Worm (Caenorhabditis elegans) whole organism, L3 larva: ENCODE results near the gene scav-5.

ENCODE experiments used
- ZK546.5 ChIP-seq: sonication (generic microtip); optimal IDR thresholded peaks from 2 replicates; lab custom pipeline; 2017; ENCODE audit warnings: missing biosample characterization, missing genetic modification characterization
- aly-2 ChIP-seq: fragments of 150-350 bp; optimal IDR thresholded peaks from 2 replicates; lab custom pipeline; 2014; ENCODE audit warnings: missing biosample characterization, missing genetic modification characterization
- ama-1 ChIP-seq: fragments of 150-350 bp; optimal IDR thresholded peaks from 2 replicates; lab custom pipeline; 2018
- ceh-16 ChIP-seq: sonication (generic microtip); optimal IDR thresholded peaks from 2 replicates; lab custom pipeline; 2017; ENCODE audit warnings: missing biosample characterization, missing genetic modification characterization
- ceh-28 ChIP-seq: fragments of 150-350 bp; optimal IDR thresholded peaks from 2 replicates; lab custom pipeline; 2014; ENCODE audit warnings: missing biosample characterization, missing genetic modification reagents, missing genetic modification characterization
- ceh-82 ChIP-seq: fragments of 150-350 bp; optimal IDR thresholded peaks from 2 replicates; lab custom pipeline; 2014; ENCODE audit warnings: missing biosample characterization, missing genetic modification characterization
- daf-12 ChIP-seq: fragments of 150-350 bp; optimal IDR thresholded peaks from 2 replicates; lab custom pipeline; 2014; ENCODE audit warnings: missing biosample characterization, missing genetic modification reagents, missing genetic modification characterization
- egl-27 ChIP-seq: sonication (generic microtip); optimal IDR thresholded peaks from 4 replicates; lab custom pipeline; 2017; ENCODE audit warnings: missing biosample characterization, missing genetic modification reagents, missing genetic modification characterization
- egl-5 ChIP-seq: fragments of 150-350 bp; optimal IDR thresholded peaks from 2 replicates; lab custom pipeline; 2017; ENCODE audit warnings: missing biosample characterization, missing genetic modification reagents, missing genetic modification characterization, inconsistent platforms
- elt-2 ChIP-seq: sonication (generic microtip); optimal IDR thresholded peaks from 2 replicates; lab custom pipeline; 2016; ENCODE audit warnings: missing genetic modification reagents, mild to moderate bottlenecking, missing genetic modification characterization, missing compliant biosample characterization
- eor-1 ChIP-seq, 2 experiments: fragments of 150-350 bp; optimal IDR thresholded peaks; 2 replicates each; lab custom pipeline; 2014 to 2018; ENCODE audit warnings: missing biosample characterization in 2 of 2, missing genetic modification characterization in 2 of 2
- fkh-10 ChIP-seq: sonication (generic microtip); optimal IDR thresholded peaks from 2 replicates; lab custom pipeline; 2017; ENCODE audit warnings: missing biosample characterization, missing genetic modification reagents, missing genetic modification characterization
- fkh-2 ChIP-seq: fragments of 150-350 bp; optimal IDR thresholded peaks from 2 replicates; lab custom pipeline; 2014; ENCODE audit warnings: missing biosample characterization, missing genetic modification reagents, missing genetic modification characterization
- fos-1 ChIP-seq: fragments of 150-350 bp; optimal IDR thresholded peaks from 2 replicates; lab custom pipeline; 2014; ENCODE audit warnings: missing biosample characterization, missing genetic modification characterization
- hmg-11 ChIP-seq: sonication (generic microtip); optimal IDR thresholded peaks from 2 replicates; lab custom pipeline; 2016; ENCODE audit warnings: missing genetic modification characterization, missing compliant biosample characterization
- jun-1 ChIP-seq: fragments of 150-350 bp; optimal IDR thresholded peaks from 2 replicates; lab custom pipeline; 2014; ENCODE audit warnings: missing biosample characterization, missing genetic modification reagents, missing genetic modification characterization
- lin-39 ChIP-seq: fragments of 150-350 bp; optimal IDR thresholded peaks from 2 replicates; lab custom pipeline; 2018; ENCODE audit warnings: missing biosample characterization, missing genetic modification reagents, missing genetic modification characterization
- lsy-12 ChIP-seq: sonication (generic microtip); optimal IDR thresholded peaks from 2 replicates; lab custom pipeline; 2016; ENCODE audit warnings: mild to moderate bottlenecking, missing genetic modification characterization, missing compliant biosample characterization
- mml-1 ChIP-seq: fragments of 150-350 bp; sonication (generic microtip); optimal IDR thresholded peaks from 3 replicates; lab custom pipeline; 2014; ENCODE audit warnings: missing biosample characterization, missing genetic modification characterization
- nfya-1 ChIP-seq: sonication (generic microtip); optimal IDR thresholded peaks from 2 replicates; lab custom pipeline; 2017; ENCODE audit warnings: missing genetic modification characterization, mild to moderate bottlenecking, missing compliant biosample characterization, antibody characterized with exemption, moderate library complexity; ENCODE audit not compliant: insufficient read depth
- nhr-12 ChIP-seq: fragments of 150-350 bp; optimal IDR thresholded peaks from 2 replicates; lab custom pipeline; 2014; ENCODE audit warnings: missing biosample characterization, missing genetic modification characterization
- nhr-23 ChIP-seq: fragments of 150-350 bp; optimal IDR thresholded peaks from 2 replicates; lab custom pipeline; 2014; ENCODE audit warnings: missing biosample characterization, missing genetic modification reagents, missing genetic modification characterization
- nhr-237 ChIP-seq: fragments of 150-350 bp; optimal IDR thresholded peaks from 2 replicates; lab custom pipeline; 2014; ENCODE audit warnings: missing biosample characterization, missing genetic modification characterization
- nhr-25 ChIP-seq: sonication (generic microtip); optimal IDR thresholded peaks from 2 replicates; lab custom pipeline; 2017; ENCODE audit warnings: missing biosample characterization, missing genetic modification characterization
- nhr-28 ChIP-seq: fragments of 150-350 bp; optimal IDR thresholded peaks from 2 replicates; lab custom pipeline; 2014; ENCODE audit warnings: missing biosample characterization, missing genetic modification characterization
- nhr-43 ChIP-seq: sonication (generic microtip); optimal IDR thresholded peaks from 2 replicates; lab custom pipeline; 2016; ENCODE audit warnings: mild to moderate bottlenecking, missing genetic modification characterization, missing compliant biosample characterization; ENCODE audit not compliant: poor library complexity, severe bottlenecking
- nhr-67 ChIP-seq: fragments of 150-350 bp; optimal IDR thresholded peaks from 2 replicates; lab custom pipeline; 2014; ENCODE audit warnings: missing biosample characterization, missing genetic modification characterization
- nhr-76 ChIP-seq: fragments of 150-350 bp; sonication (generic microtip); optimal IDR thresholded peaks from 5 replicates; lab custom pipeline; 2014; ENCODE audit warnings: missing biosample characterization, missing genetic modification characterization
- nhr-77 ChIP-seq: fragments of 150-350 bp; optimal IDR thresholded peaks from 2 replicates; lab custom pipeline; 2014; ENCODE audit warnings: missing biosample characterization, missing genetic modification characterization
- pha-4 ChIP-seq: fragments of 150-350 bp; optimal IDR thresholded peaks from 2 replicates; lab custom pipeline; 2014; ENCODE audit warnings: missing biosample characterization, missing genetic modification reagents, missing genetic modification characterization
- pqm-1 ChIP-seq: fragments of 150-350 bp; optimal IDR thresholded peaks from 2 replicates; lab custom pipeline; 2017; ENCODE audit warnings: missing biosample characterization, missing genetic modification characterization, inconsistent platforms
- sea-2 ChIP-seq: fragments of 150-350 bp; sonication (generic microtip); optimal IDR thresholded peaks from 4 replicates; lab custom pipeline; 2014; ENCODE audit warnings: missing biosample characterization, missing genetic modification reagents, missing genetic modification characterization
- skn-1 ChIP-seq: fragments of 150-350 bp; optimal IDR thresholded peaks from 2 replicates; lab custom pipeline; 2014; ENCODE audit warnings: missing biosample characterization, missing genetic modification characterization
- snpc-4 ChIP-seq: fragments of 150-350 bp; optimal IDR thresholded peaks from 2 replicates; lab custom pipeline; 2014; ENCODE audit warnings: missing biosample characterization, missing genetic modification characterization
- tbx-2 ChIP-seq: sonication (generic microtip); optimal IDR thresholded peaks from 2 replicates; lab custom pipeline; 2016; ENCODE audit warnings: mild to moderate bottlenecking, missing genetic modification characterization, missing compliant biosample characterization
- unc-39 ChIP-seq: sonication (generic microtip); optimal IDR thresholded peaks from 4 replicates; lab custom pipeline; 2017; ENCODE audit warnings: missing biosample characterization, missing genetic modification characterization
- unc-62 ChIP-seq: fragments of 150-350 bp; sonication (generic microtip); optimal IDR thresholded peaks from 4 replicates; lab custom pipeline; 2014; ENCODE audit warnings: missing biosample characterization, missing genetic modification reagents, missing genetic modification characterization
- ztf-11 ChIP-seq: fragments of 150-350 bp; optimal IDR thresholded peaks from 2 replicates; lab custom pipeline; 2014; ENCODE audit warnings: missing biosample characterization, missing genetic modification characterization
- ztf-4 ChIP-seq: fragments of 150-350 bp; optimal IDR thresholded peaks from 2 replicates; lab custom pipeline; 2014; ENCODE audit warnings: missing biosample characterization, missing genetic modification characterization

Gene scav-5

ce11 chrX:9882572-9882971, 24.4 kb downstream of the scav-5 start:
- TF ChIP-seq ceh-28 (tag; lab: Kevin White, UChicago) (no peak), eor-1 (tag; optimal IDR thresholded peaks at IDR 0.05; lab: Kevin White, UChicago) (no peak), nhr-77 (tag; lab: Kevin White, UChicago) (no peak), elt-2 (tag; lab: Kevin White, UChicago) (peak; percentile 83)

- TF ChIP-seq aly-2 (no peak), lsy-12 (no peak), ceh-82 (tag; lab: Kevin White, UChicago) (no peak), snpc-4 (no peak), egl-5 (no peak), ztf-4 (tag; lab: Kevin White, UChicago) (no peak), elt-2 (tag; lab: Kevin White, UChicago) (no peak), tbx-2 (no peak), fkh-10 (no peak)
These were observed 25.7 kb downstream of the scav-5 start, which contains the start of gene mrp-4 for ce11 chrX:9883837-9884324. TSS of gene mrp-4 (plus strand) at chrX:9884274.

ce11 chrX:9892323-9892722, 34.2 kb downstream of the scav-5 start, which contains the start of gene F21G4.1:
TSS of gene F21G4.1 (minus strand) at chrX:9892328.
- peak; percentile 57 for TF ChIP-seq elt-2 (tag; lab: Kevin White, UChicago)
- peak; percentile 91 for TF ChIP-seq pha-4
- TF ChIP-seq mml-1 (tag; lab: Kevin White, UChicago) = no peak
- no peak for TF ChIP-seq fkh-10
- TF ChIP-seq egl-27 = no peak
- TF ChIP-seq unc-39 (tag; lab: Kevin White, UChicago) = no peak
- TF ChIP-seq pqm-1 (tag; lab: Kevin White, UChicago) = peak; percentile 25
- TF ChIP-seq jun-1 (tag; lab: Kevin White, UChicago) = no peak
- no peak for TF ChIP-seq ceh-16 (tag; lab: Kevin White, UChicago)
- peak; percentile 21 for TF ChIP-seq fos-1 (tag; lab: Kevin White, UChicago)
- TF ChIP-seq nhr-23 (tag; lab: Kevin White, UChicago) = no peak

ce11 chrX:9893069-9893468, 34.9 kb downstream of the scav-5 start:
- no peak for TF ChIP-seq nhr-76 (tag; lab: Kevin White, UChicago)
- peak; percentile 4 for TF ChIP-seq nhr-25 (tag; lab: Kevin White, UChicago)

ce11 chrX:9894844-9895243, 36.7 kb downstream of the scav-5 start, which contains the start of gene F21G4.3:
TSS of gene F21G4.3 (plus strand) at chrX:9895144.
- no peak for TF ChIP-seq tbx-2
- no peak for TF ChIP-seq nhr-28
- TF ChIP-seq nhr-43 (tag; lab: Kevin White, UChicago) = no peak
- no peak for TF ChIP-seq mml-1 (tag; lab: Kevin White, UChicago)
- no peak for TF ChIP-seq pqm-1 (tag; lab: Kevin White, UChicago)
- no peak for TF ChIP-seq pha-4
- TF ChIP-seq ceh-82 (tag; lab: Kevin White, UChicago) = no peak
- TF ChIP-seq fos-1 (tag; lab: Kevin White, UChicago) = no peak
- no peak for TF ChIP-seq hmg-11 (tag; lab: Kevin White, UChicago)
- TF ChIP-seq ceh-16 (tag; lab: Kevin White, UChicago) = no peak
- no peak for TF ChIP-seq nhr-12
- no peak for TF ChIP-seq unc-39 (tag; lab: Kevin White, UChicago)
- no peak for TF ChIP-seq egl-27
- no peak for TF ChIP-seq nhr-67 (tag; lab: Kevin White, UChicago)
- no peak for TF ChIP-seq eor-1 (tag; optimal IDR thresholded peaks at IDR 0.05; lab: Kevin White, UChicago)
- TF ChIP-seq nhr-77 (tag; lab: Kevin White, UChicago) = no peak

ce11 chrX:9899426-9900131, 41.4 kb downstream of the scav-5 start, which contains the start of gene phf-34:
TSS of gene phf-34 (minus strand) at chrX:9899476.
- TF ChIP-seq egl-5 (peak; percentile 13), nfya-1 (tag; lab: Kevin White, UChicago) (peak; percentile 76), unc-39 (tag; lab: Kevin White, UChicago) (no peak), sea-2 (GFP tag; lab: Kevin White, UChicago) (no peak), nhr-12 (no peak), ama-1 (lab: Kevin White, UChicago) (no peak), nhr-43 (tag; lab: Kevin White, UChicago) (peak; percentile 31), daf-12 (tag; lab: Kevin White, UChicago) (no peak), skn-1 (no peak), eor-1 (tag; optimal IDR thresholded peaks at IDR 0.05; lab: Kevin White, UChicago) (no peak), ZK546.5 (no peak), snpc-4 (peak; percentile 34), unc-62 (GFP tag; lab: Kevin White, UChicago) (no peak), tbx-2 (no peak), fos-1 (tag; lab: Kevin White, UChicago) (no peak), ztf-11 (tag; lab: Kevin White, UChicago) (no peak), nhr-237 (tag; lab: Kevin White, UChicago) (no peak), ceh-28 (tag; lab: Kevin White, UChicago) (no peak), lsy-12 (no peak), mml-1 (tag; lab: Kevin White, UChicago) (no peak), jun-1 (tag; lab: Kevin White, UChicago) (no peak), egl-27 (no peak), fkh-2 (no peak), lin-39 (tag; lab: Kevin White, UChicago) (peak; percentile 21)
